Fruit fly (Drosophila melanogaster) whole organism, embryonic: Measurements from ENCODE around the gene CG31404.

ENCODE experiments used
- Atf3 ChIP-seq: fragments of 200-800 bp; sonication (Bioruptor generic); optimal IDR thresholded peaks from 3 replicates; lab custom pipeline; 2016; ENCODE audit warnings: missing biosample characterization, missing genetic modification characterization
- CG10565 ChIP-seq: fragments of 200-800 bp; sonication (Bioruptor generic); optimal IDR thresholded peaks from 3 replicates; lab custom pipeline; 2016; ENCODE audit warnings: missing biosample characterization, mild to moderate bottlenecking, missing genetic modification characterization
- CG11085 ChIP-seq: fragments of 200-800 bp; sonication (Bioruptor generic); IDR thresholded peaks from 2 replicates; pipeline ENCODE4 v1.3.6; 2022; ENCODE audit warnings: missing biosample characterization, missing genetic modification characterization
- CG11723 ChIP-seq: fragments of 200-800 bp; sonication (Bioruptor generic); optimal IDR thresholded peaks from 2 replicates; lab custom pipeline; 2017; ENCODE audit warnings: missing biosample characterization, mild to moderate bottlenecking, missing genetic modification characterization
- CG13296 ChIP-seq: fragments of 200-800 bp; sonication (Bioruptor generic); optimal IDR thresholded peaks from 3 replicates; lab custom pipeline; 2018; ENCODE audit warnings: missing biosample characterization, mild to moderate bottlenecking, missing genetic modification characterization
- CG16779 ChIP-seq: fragments of 200-800 bp; sonication (Bioruptor generic); IDR thresholded peaks from 2 replicates; pipeline ENCODE4 v1.3.6; 2022; ENCODE audit warnings: missing biosample characterization, missing genetic modification characterization
- CG17328 ChIP-seq: fragments of 200-800 bp; sonication (Bioruptor generic); IDR thresholded peaks from 2 replicates; pipeline ENCODE4 v1.3.6; 2022; ENCODE audit warnings: missing biosample characterization, missing genetic modification characterization
- CG3065 ChIP-seq: fragments of 200-800 bp; sonication (Bioruptor generic); optimal IDR thresholded peaks from 2 replicates; lab custom pipeline; 2016; ENCODE audit warnings: missing biosample characterization, missing genetic modification characterization
- CG31388 ChIP-seq: fragments of 200-800 bp; sonication (Bioruptor generic); optimal IDR thresholded peaks from 2 replicates; lab custom pipeline; 2016; ENCODE audit warnings: missing biosample characterization, missing genetic modification characterization
- CG32772 ChIP-seq: fragments of 200-800 bp; sonication (Bioruptor generic); IDR thresholded peaks from 2 replicates; pipeline ENCODE4 v1.3.6; 2022; ENCODE audit warnings: missing biosample characterization, missing genetic modification characterization
- CG3995 ChIP-seq: fragments of 200-800 bp; sonication (Bioruptor generic); optimal IDR thresholded peaks from 3 replicates; lab custom pipeline; 2016; ENCODE audit warnings: missing biosample characterization, missing genetic modification characterization
- CG5245 ChIP-seq: fragments of 200-800 bp; sonication (Bioruptor generic); optimal IDR thresholded peaks from 3 replicates; lab custom pipeline; 2016; ENCODE audit warnings: missing biosample characterization, missing genetic modification characterization
- CG7372 ChIP-seq: fragments of 200-800 bp; sonication (Bioruptor generic); IDR thresholded peaks from 2 replicates; pipeline ENCODE4 v1.3.6; 2022; ENCODE audit warnings: missing biosample characterization, missing genetic modification characterization
- CG7963 ChIP-seq: fragments of 200-800 bp; sonication (Bioruptor generic); IDR thresholded peaks from 3 replicates; pipeline ENCODE4 v1.3.6; 2022; ENCODE audit warnings: missing biosample characterization, missing genetic modification characterization; ENCODE audit not compliant: partially characterized antibody
- CG8281 ChIP-seq: fragments of 200-800 bp; sonication (Bioruptor generic); optimal IDR thresholded peaks from 2 replicates; lab custom pipeline; 2018; ENCODE audit warnings: missing biosample characterization, mild to moderate bottlenecking, missing genetic modification characterization, moderate library complexity
- CG9215 ChIP-seq: fragments of 200-800 bp; sonication (Bioruptor generic); IDR thresholded peaks from 2 replicates; pipeline ENCODE4 v1.3.6; 2022; ENCODE audit warnings: missing biosample characterization, missing genetic modification characterization
- Doc3 ChIP-seq: fragments of 200-800 bp; sonication (Bioruptor generic); IDR thresholded peaks from 3 replicates; pipeline ENCODE4 v1.3.6; 2022; ENCODE audit warnings: missing biosample characterization, missing genetic modification characterization; ENCODE audit not compliant: partially characterized antibody
- Dp ChIP-seq: fragments of 200-800 bp; sonication (Bioruptor generic); optimal IDR thresholded peaks from 2 replicates; lab custom pipeline; 2018; ENCODE audit warnings: missing biosample characterization, mild to moderate bottlenecking, missing genetic modification characterization, moderate library complexity
- Gug ChIP-seq: fragments of 200-800 bp; sonication (Bioruptor generic); IDR thresholded peaks from 4 replicates; pipeline ENCODE4 v1.3.6; 2022; ENCODE audit warnings: missing biosample characterization, missing genetic modification characterization
- HHEX ChIP-seq: fragments of 200-800 bp; sonication (Bioruptor generic); optimal IDR thresholded peaks from 3 replicates; lab custom pipeline; 2017; ENCODE audit warnings: missing biosample characterization, mild to moderate bottlenecking, missing genetic modification characterization, missing genetic modification reagents
- HLH4C ChIP-seq: fragments of 200-800 bp; sonication (Bioruptor generic); IDR thresholded peaks from 3 replicates; pipeline ENCODE4 v1.3.6; 2022; ENCODE audit warnings: missing biosample characterization, missing genetic modification characterization; ENCODE audit not compliant: partially characterized antibody
- HmgZ ChIP-seq: fragments of 200-800 bp; sonication (Bioruptor generic); optimal IDR thresholded peaks from 2 replicates; lab custom pipeline; 2018; ENCODE audit warnings: missing biosample characterization, mild to moderate bottlenecking, missing genetic modification characterization
- Hmr ChIP-seq: fragments of 200-800 bp; sonication (Bioruptor generic); optimal IDR thresholded peaks from 3 replicates; lab custom pipeline; 2017; ENCODE audit warnings: mild to moderate bottlenecking, missing biosample characterization, missing genetic modification reagents, missing genetic modification characterization
- Lhr ChIP-seq: fragments of 200-800 bp; sonication (Bioruptor generic); optimal IDR thresholded peaks from 3 replicates; lab custom pipeline; 2017; ENCODE audit warnings: mild to moderate bottlenecking, missing biosample characterization, missing genetic modification reagents, missing genetic modification characterization
- MTF-1 ChIP-seq: fragments of 200-800 bp; sonication (Bioruptor generic); optimal IDR thresholded peaks from 2 replicates; lab custom pipeline; 2018; ENCODE audit warnings: missing biosample characterization, mild to moderate bottlenecking, missing genetic modification characterization, borderline replicate concordance
- Oaz ChIP-seq: fragments of 200-800 bp; sonication (Bioruptor generic); IDR thresholded peaks from 2 replicates; pipeline ENCODE4 v1.3.6; 2022; ENCODE audit warnings: missing biosample characterization, missing genetic modification characterization
- Optix ChIP-seq: fragments of 200-800 bp; sonication (Bioruptor generic); IDR thresholded peaks from 3 replicates; pipeline ENCODE4 v1.3.6; 2022; ENCODE audit warnings: missing biosample characterization, missing genetic modification characterization
- Ravus ChIP-seq: fragments of 200-800 bp; sonication (Bioruptor generic); IDR thresholded peaks from 2 replicates; pipeline ENCODE4 v1.3.6; 2022; ENCODE audit warnings: missing biosample characterization, missing genetic modification characterization
- Rx ChIP-seq: fragments of 200-800 bp; sonication (Bioruptor generic); IDR thresholded peaks from 2 replicates; pipeline ENCODE4 v1.3.6; 2022; ENCODE audit warnings: missing biosample characterization, missing genetic modification characterization
- Scr ChIP-seq: fragments of 200-800 bp; sonication (Bioruptor generic); IDR thresholded peaks from 2 replicates; pipeline ENCODE4 v1.3.6; 2022; ENCODE audit warnings: missing biosample characterization, missing genetic modification characterization; ENCODE audit not compliant: partially characterized antibody
- Tbp ChIP-seq: fragments of >200 bp; optimal IDR thresholded peaks from 2 replicates; lab custom pipeline; 2018; ENCODE audit warnings: missing biosample characterization, missing genetic modification characterization
- Xbp1 ChIP-seq: fragments of 200-800 bp; sonication (Bioruptor generic); optimal IDR thresholded peaks from 3 replicates; lab custom pipeline; 2016; ENCODE audit warnings: missing biosample characterization, mild to moderate bottlenecking, missing genetic modification characterization
- ap ChIP-seq: fragments of 200-800 bp; sonication (Bioruptor generic); IDR thresholded peaks from 2 replicates; pipeline ENCODE4 v1.3.6; 2022; ENCODE audit warnings: missing biosample characterization, missing genetic modification characterization
- cad ChIP-seq: fragments of >200 bp; optimal IDR thresholded peaks from 2 replicates; lab custom pipeline; 2017; ENCODE audit warnings: missing biosample characterization, missing genetic modification characterization
- caup ChIP-seq: fragments of 200-800 bp; sonication (Bioruptor generic); optimal IDR thresholded peaks from 3 replicates; lab custom pipeline; 2017; ENCODE audit warnings: missing biosample characterization, mild to moderate bottlenecking, missing genetic modification characterization, moderate library complexity; ENCODE audit not compliant: severe bottlenecking
- chn ChIP-seq: fragments of 200-800 bp; sonication (Bioruptor generic); optimal IDR thresholded peaks from 2 replicates; lab custom pipeline; 2016; ENCODE audit warnings: missing biosample characterization, missing genetic modification characterization
- crp ChIP-seq, 2 experiments: fragments of 200-800 bp; sonication (Bioruptor generic); optimal IDR thresholded peaks; 2 replicates in 1 of 2; 3 replicates in 1 of 2; lab custom pipeline; 2017; ENCODE audit warnings: missing biosample characterization in 2 of 2, missing genetic modification characterization in 2 of 2, mild to moderate bottlenecking in 1 of 2, moderate library complexity in 1 of 2
- ewg ChIP-seq: fragments of 200-800 bp; sonication (Bioruptor generic); optimal IDR thresholded peaks from 3 replicates; lab custom pipeline; 2017; ENCODE audit warnings: mild to moderate bottlenecking, missing biosample characterization, missing genetic modification reagents, missing genetic modification characterization
- lab ChIP-seq: fragments of 200-800 bp; sonication (Bioruptor generic); optimal IDR thresholded peaks from 3 replicates; lab custom pipeline; 2017; ENCODE audit warnings: missing biosample characterization, missing genetic modification characterization, mild to moderate bottlenecking, moderate library complexity, missing genetic modification reagents
- lmd ChIP-seq: fragments of 200-800 bp; sonication (Bioruptor generic); IDR thresholded peaks from 2 replicates; pipeline ENCODE4 v1.3.6; 2022; ENCODE audit warnings: missing biosample characterization, missing genetic modification characterization
- maf-S ChIP-seq: fragments of 200-800 bp; sonication (Bioruptor generic); optimal IDR thresholded peaks from 2 replicates; lab custom pipeline; 2016; ENCODE audit warnings: missing biosample characterization, missing genetic modification characterization
- nmo ChIP-seq: fragments of 200-800 bp; sonication (Bioruptor generic); optimal IDR thresholded peaks from 2 replicates; lab custom pipeline; 2018; ENCODE audit warnings: missing biosample characterization, mild to moderate bottlenecking, missing genetic modification characterization, moderate library complexity
- repo ChIP-seq: fragments of 200-800 bp; sonication (Bioruptor generic); optimal IDR thresholded peaks from 2 replicates; lab custom pipeline; 2016; ENCODE audit warnings: missing biosample characterization, missing genetic modification characterization
- sob ChIP-seq: fragments of 200-800 bp; sonication (Bioruptor generic); IDR thresholded peaks from 2 replicates; pipeline ENCODE4 v1.3.6; 2022; ENCODE audit warnings: missing biosample characterization, missing genetic modification characterization
- sqz ChIP-seq: fragments of 200-800 bp; sonication (Bioruptor generic); optimal IDR thresholded peaks from 3 replicates; lab custom pipeline; 2018; ENCODE audit warnings: missing biosample characterization, mild to moderate bottlenecking, missing genetic modification characterization
- stwl ChIP-seq: fragments of 200-800 bp; sonication (Bioruptor generic); optimal IDR thresholded peaks from 3 replicates; lab custom pipeline; 2018; ENCODE audit warnings: missing biosample characterization, mild to moderate bottlenecking, missing genetic modification characterization, moderate library complexity
- ttk ChIP-seq: fragments of 200-800 bp; sonication (Bioruptor generic); IDR thresholded peaks from 2 replicates; pipeline ENCODE4 v2.1.2; 2022; ENCODE audit warnings: missing biosample characterization, missing genetic modification characterization
- tx ChIP-seq: fragments of 200-800 bp; sonication (Bioruptor generic); optimal IDR thresholded peaks from 2 replicates; lab custom pipeline; 2016; ENCODE audit warnings: missing biosample characterization, missing genetic modification characterization
- unc-4 ChIP-seq: fragments of 200-800 bp; sonication (Bioruptor generic); IDR thresholded peaks from 2 replicates; pipeline ENCODE4 v1.3.6; 2022; ENCODE audit warnings: missing biosample characterization, missing genetic modification characterization; ENCODE audit not compliant: partially characterized antibody
- zen ChIP-seq: fragments of 200-800 bp; sonication (Bioruptor generic); optimal IDR thresholded peaks from 3 replicates; lab custom pipeline; 2018; ENCODE audit warnings: missing biosample characterization, mild to moderate bottlenecking, missing genetic modification characterization, moderate library complexity

CG31404 gene

dm6 chr3R:19403096-19403515 is 27.3 kb upstream of the CG31404 start, which contains the start of the genes Ino80 and Aptx (continued):
- TF ChIP-seq Optix (peak; percentile 80; the same call in 2 of the 3 replicates), Atf3 (GFP tag; lab: Kevin White, UChicago) (peak; percentile 91), CG13296 (GFP tag; lab: Kevin White, UChicago) (no peak), MTF-1 (GFP tag; lab: Kevin White, UChicago) (peak; percentile 78), Scr (peak; percentile 96), Doc3 (GFP tag; lab: Robert Waterston, UW) (peak; percentile 85), stwl (tag; lab: Kevin White, UChicago) (peak; percentile 97), HHEX (GFP tag; lab: Kevin White, UChicago) (peak; percentile 81), repo (GFP tag; lab: Kevin White, UChicago) (peak; percentile 77), ewg (GFP tag; lab: Kevin White, UChicago) (peak; percentile 84), Hmr (GFP tag; lab: Kevin White, UChicago) (peak; percentile 94), Rx (peak; percentile 90; the same call in 1 of the 2 replicates), Oaz (GFP tag; lab: Robert Waterston, UW) (peak; percentile 81), Xbp1 (GFP tag; lab: Kevin White, UChicago) (peak; percentile 97), CG31388 (peak; percentile 85), CG7372 (GFP tag; lab: Robert Waterston, UW) (peak; percentile 96), chn (GFP tag; lab: Kevin White, UChicago) (peak; percentile 95), HLH4C (peak; percentile 88), CG9215 (GFP tag; lab: Robert Waterston, UW) (peak; percentile 95), CG7963 (peak; percentile 93), CG3065 (GFP tag; lab: Kevin White, UChicago) (peak; percentile 91), lmd (GFP tag; lab: Robert Waterston, UW) (peak; percentile 95), CG3995 (GFP tag; lab: Kevin White, UChicago) (peak; percentile 69), Tbp (GFP tag; lab: Kevin White, UChicago) (no peak), CG32772 (peak; percentile 95), HmgZ (tag; lab: Kevin White, UChicago) (peak; percentile 94), ttk (GFP tag; lab: Robert Waterston, UW) (peak; percentile 93), CG11723 (GFP tag; lab: Kevin White, UChicago) (no peak), nmo (peak; percentile 97), sob (GFP tag; lab: Robert Waterston, UW) (peak; percentile 96), crp (GFP tag; optimal IDR thresholded peaks at IDR 0.05; lab: Kevin White, UChicago) (peak; percentile 84 to 92), Dp (GFP tag; lab: Kevin White, UChicago) (peak; percentile 32), ap (GFP tag; lab: Robert Waterston, UW) (peak; percentile 91), maf-S (GFP tag; lab: Kevin White, UChicago) (peak; percentile 91), unc-4 (GFP tag; lab: Robert Waterston, UW) (peak; percentile 86), CG11085 (GFP tag; lab: Robert Waterston, UW) (peak; percentile 90), CG16779 (GFP tag; lab: Robert Waterston, UW) (peak; percentile 72), tx (GFP tag; lab: Kevin White, UChicago) (peak; percentile 95), Ravus (GFP tag; lab: Robert Waterston, UW) (peak; percentile 84), sqz (GFP tag; lab: Kevin White, UChicago) (no peak), caup (GFP tag; lab: Kevin White, UChicago) (peak; percentile 89), CG10565 (peak; percentile 79), Gug (GFP tag; lab: Robert Waterston, UW) (peak; percentile 90), CG5245 (peak; percentile 91), CG17328 (GFP tag; lab: Robert Waterston, UW) (peak; percentile 94), lab (GFP tag; lab: Kevin White, UChicago) (peak; percentile 95), Lhr (GFP tag; lab: Kevin White, UChicago) (peak; percentile 83), CG8281 (tag; lab: Kevin White, UChicago) (peak; percentile 72), zen (tag; lab: Kevin White, UChicago) (peak; percentile 96), cad (GFP tag; lab: Kevin White, UChicago) (no peak)
